Worm (Caenorhabditis elegans) whole organism, L1 larva: ENCODE results near the gene nipi-4.

Experiments used
- nhr-28 ChIP-seq: fragments of 150-350 bp; optimal IDR thresholded peaks from 2 replicates; lab custom pipeline; 2014; ENCODE audit warnings: missing biosample characterization, missing genetic modification characterization
- pqm-1 ChIP-seq: sonication (generic microtip); optimal IDR thresholded peaks from 3 replicates; lab custom pipeline; 2017; ENCODE audit warnings: missing biosample characterization, missing genetic modification characterization

DNA sequence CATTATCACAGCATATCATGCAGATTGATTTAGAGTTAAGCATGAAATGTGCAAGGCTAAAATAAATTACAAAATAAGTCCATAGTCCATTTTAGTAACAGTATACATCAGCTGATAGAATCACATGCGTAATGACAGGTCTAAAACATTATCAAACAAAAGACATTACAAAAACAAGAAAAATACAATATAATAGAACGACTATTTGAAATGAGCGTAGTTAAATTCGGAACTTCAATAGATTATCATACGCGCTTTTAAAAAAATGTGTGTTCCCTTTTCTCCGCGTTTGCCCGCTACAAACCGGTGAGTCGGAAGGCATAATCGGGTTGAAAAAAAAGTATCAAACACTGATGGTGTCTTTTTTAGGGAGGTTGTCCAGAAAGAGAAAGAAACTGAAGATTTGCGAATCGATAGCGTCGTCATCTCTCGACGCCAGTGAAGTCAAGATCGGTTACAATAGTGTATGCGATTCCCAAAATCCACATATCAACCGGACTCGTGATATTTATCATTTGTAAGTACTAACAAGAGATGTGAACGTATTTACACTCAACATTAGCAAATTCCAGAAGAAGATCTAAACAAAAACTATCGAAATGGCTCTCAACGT lies 15.1 kb downstream of the nipi-4 start, which contains the start of gene C37C3.2:
- TF ChIP-seq pqm-1 (tag; lab: Kevin White, UChicago) (no peak), nhr-28 (tag; lab: Kevin White, UChicago) (no peak)
